Worm (Caenorhabditis elegans) whole organism, L4/young adult: Measurements from ENCODE around the gene rgs-11.

Experiments
- W03F9.2 ChIP-seq: fragments of 150-350 bp; optimal IDR thresholded peaks from 2 replicates; lab custom pipeline; 2014; ENCODE audit warnings: missing biosample characterization, missing genetic modification characterization
- him-1 ChIP-seq: sonication (generic microtip); optimal IDR thresholded peaks from 2 replicates; lab custom pipeline; 2016; ENCODE audit warnings: missing genotype, missing genetic modification reagents, missing genetic modification characterization, missing compliant biosample characterization

DNA sequence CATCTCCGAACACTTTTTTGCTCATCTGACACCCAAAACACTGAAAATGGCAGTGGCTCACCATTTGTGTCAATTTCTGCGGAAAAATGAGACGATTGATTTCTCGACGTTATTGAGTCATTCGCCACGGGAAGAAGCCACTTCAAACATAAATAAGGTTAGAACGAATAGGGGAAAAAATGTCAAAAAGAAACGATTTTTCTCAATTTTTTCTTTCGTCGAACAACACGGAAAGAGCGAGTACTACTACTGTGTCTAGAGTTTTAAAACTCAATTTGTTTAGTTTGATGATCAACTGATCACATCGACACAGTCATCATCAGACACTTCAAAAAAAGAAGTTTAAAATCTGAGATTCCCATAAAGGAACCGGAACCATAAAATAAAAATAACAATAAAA is 43.5 kb upstream of the rgs-11 start:
- TF ChIP-seq him-1 (tag; lab: Kevin White, UChicago) (no peak), W03F9.2 (tag; lab: Kevin White, UChicago) (no peak)
